Worm (Caenorhabditis elegans): Measurements from ENCODE around the gene Y113G7B.12.
A peak's percentile ranks its signal among the peaks of the same experiment; 100 is the strongest.

The Y113G7B.12 gene

ce11 chrV:20212584-20212983 lies at the start of gene Y113G7B.12:
Gene Y113G7B.12 (minus strand): TSS chrV:20212684.
- TF ChIP-seq F23B12.7 (tag; optimal IDR thresholded peaks at IDR 0.05; ENCODE audit: insufficient read depth) (no peak), rcor-1 (GFP tag; IDR thresholded peaks at IDR 0.05) (no peak), snpc-1.3 (tag; optimal IDR thresholded peaks at IDR 0.05; ENCODE audit: insufficient read depth) (no peak), B0336.3 (GFP tag; IDR thresholded peaks at IDR 0.05) (no peak), B0261.1 (tag; optimal IDR thresholded peaks at IDR 0.05) (no peak), efl-1 (GFP tag; optimal IDR thresholded peaks at IDR 0.05) (no peak), ztf-28 (GFP tag; IDR thresholded peaks at IDR 0.05) (no peak), rpc-1 (optimal IDR thresholded peaks at IDR 0.05) (no peak), rpc-1 (tag; optimal IDR thresholded peaks at IDR 0.05) (no peak), athp-1 (tag; optimal IDR thresholded peaks at IDR 0.05) (no peak), ztf-25 (GFP tag; IDR thresholded peaks at IDR 0.05) (no peak), hmg-20 (GFP tag; IDR thresholded peaks at IDR 0.05) (no peak), ccch-3 (GFP tag; optimal IDR thresholded peaks at IDR 0.05) (no peak), ceh-58 (GFP tag; IDR thresholded peaks at IDR 0.05) (no peak)

ce11 chrV:20249438-20250120 lies 37.1 kb upstream of the Y113G7B.12 start, which contains the start of gene swsn-1:
Gene swsn-1 (minus strand): TSS chrV:20249488.
- TF ChIP-seq repo-1 (tag; optimal IDR thresholded peaks at IDR 0.05) (no peak), D2030.7 (GFP tag; IDR thresholded peaks at IDR 0.05) (peak; percentile 72), madf-6 (GFP tag; IDR thresholded peaks at IDR 0.05) (peak; percentile 62), snpc-4 (GFP tag; optimal IDR thresholded peaks at IDR 0.05) (no peak), snpc-4 (tag; optimal IDR thresholded peaks at IDR 0.05) (peak in 1 of 4 experiments; percentile 23), C06A6.2 (GFP tag; conservative IDR thresholded peaks at IDR 0.05) (no peak), him-1 (tag; optimal IDR thresholded peaks at IDR 0.05) (no peak), F23B12.7 (tag; optimal IDR thresholded peaks at IDR 0.05; ENCODE audit: insufficient read depth) (peak; percentile 19), dpl-1 (GFP tag; optimal IDR thresholded peaks at IDR 0.05) (peak; percentile 23), zim-3 (tag; optimal IDR thresholded peaks at IDR 0.05) (peak; percentile 20), mcd-1 (GFP tag; IDR thresholded peaks at IDR 0.05) (0 out of 2 replicates have a peak, but pooled peaks have one; percentile 37), ceh-100 (GFP tag; IDR thresholded peaks at IDR 0.05) (peak; percentile 53; the same call in 1 of the 2 replicates), dox-1 (GFP tag; IDR thresholded peaks at IDR 0.05) (peak; percentile 57), madf-8 (GFP tag; conservative IDR thresholded peaks at IDR 0.05) (peak; percentile 30; the same call in 1 of the 2 replicates), lin-54 (GFP tag; optimal IDR thresholded peaks at IDR 0.05) (peak; percentile 34), hmg-1.2 (GFP tag; IDR thresholded peaks at IDR 0.05) (peak; percentile 98), ceh-79 (tag; optimal IDR thresholded peaks at IDR 0.05) (no peak), Y53G8AR.9 (GFP tag; conservative IDR thresholded peaks at IDR 0.05) (no peak), cebp-1 (GFP tag; IDR thresholded peaks at IDR 0.05) (no peak), cebp-1 (tag; optimal IDR thresholded peaks at IDR 0.05) (peak; percentile 51), pbrm-1 (GFP tag; IDR thresholded peaks at IDR 0.05) (0 out of 2 replicates have a peak, but pooled peaks have one; percentile 15), F49E8.2 (tag; optimal IDR thresholded peaks at IDR 0.05; ENCODE audit: insufficient read depth) (peak; percentile 5), efl-1 (GFP tag; optimal IDR thresholded peaks at IDR 0.05) (peak; percentile 66), attf-6 (GFP tag; IDR thresholded peaks at IDR 0.05) (no peak), ztf-18 (tag; optimal IDR thresholded peaks at IDR 0.05) (no peak), B0336.3 (GFP tag; IDR thresholded peaks at IDR 0.05) (0 out of 2 replicates have a peak, but pooled peaks have one; percentile 27)
